Worm (Caenorhabditis elegans): ENCODE results near the gene mrps-7.
A peak's percentile ranks its signal among the peaks of the same experiment; 100 is the strongest.

Gene mrps-7

DNA sequence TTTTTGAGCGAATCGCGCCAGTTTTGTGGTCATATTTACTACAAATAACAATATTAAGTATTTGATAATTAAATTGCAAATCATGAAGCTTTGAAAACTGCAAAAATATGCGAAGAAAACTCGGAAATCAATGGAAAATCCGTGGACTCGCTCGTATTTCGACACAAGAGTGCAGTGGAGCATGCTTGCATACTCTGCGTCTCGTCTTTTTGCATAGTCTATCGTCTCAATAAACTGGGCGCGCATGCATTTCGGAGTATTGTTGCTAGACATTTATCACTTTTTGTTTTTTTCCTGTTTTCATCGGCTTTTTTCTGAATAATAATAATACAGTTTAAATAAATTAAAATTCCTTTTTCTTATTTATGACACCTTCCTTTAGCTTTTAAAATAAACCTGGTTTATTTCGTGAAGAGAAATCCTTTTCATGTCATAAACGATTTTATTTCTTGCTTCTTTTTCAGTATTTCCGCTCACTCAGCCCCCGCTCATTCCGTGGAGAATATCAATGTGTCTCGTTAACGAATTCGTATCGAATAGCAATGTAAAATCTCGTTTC, at the start of gene mrps-7, which contains the start of gene Y57G11C.3:
mrps-7 (minus strand) TSS at position 38 of the 559 bp plus-strand sequence.
Y57G11C.3 (plus strand) TSS at position 509 of the 559 bp plus-strand sequence.
- TF ChIP-seq lin-13 (GFP tag; optimal IDR thresholded peaks at IDR 0.05): peak; percentile 95
- peak; percentile 65 for TF ChIP-seq elt-2 (tag; optimal IDR thresholded peaks at IDR 0.05)
- peak; percentile 71 for TF ChIP-seq sox-4 (tag; optimal IDR thresholded peaks at IDR 0.05)
- TF ChIP-seq Y116A8C.19 (tag; optimal IDR thresholded peaks at IDR 0.05; ENCODE audit: borderline replicate concordance): no peak
- no peak for TF ChIP-seq ets-5 (GFP tag; IDR thresholded peaks at IDR 0.05)
- peak; percentile 92 for TF ChIP-seq zip-4 (GFP tag; optimal IDR thresholded peaks at IDR 0.05)
- TF ChIP-seq vab-15 (tag; optimal IDR thresholded peaks at IDR 0.05): peak; percentile 81
- no peak for TF ChIP-seq unc-30 (tag; optimal IDR thresholded peaks at IDR 0.05)
- TF ChIP-seq hpl-2 (GFP tag; optimal IDR thresholded peaks at IDR 0.05): peak; percentile 94
- peak; percentile 88 for TF ChIP-seq grh-1 (GFP tag; IDR thresholded peaks at IDR 0.05)
- TF ChIP-seq C04F5.9 (tag; optimal IDR thresholded peaks at IDR 0.05): peak; percentile 76
- TF ChIP-seq pqm-1 (tag; optimal IDR thresholded peaks at IDR 0.05): peak; percentile 13
- peak; percentile 93 for TF ChIP-seq nhr-77 (tag; optimal IDR thresholded peaks at IDR 0.05)
- TF ChIP-seq nhr-19 (GFP tag; conservative IDR thresholded peaks at IDR 0.05): peak; percentile 94
- TF ChIP-seq lir-3 (tag; optimal IDR thresholded peaks at IDR 0.05; ENCODE audit: poor library complexity): peak; percentile 71
- peak; percentile 33 for TF ChIP-seq nhr-12 (tag; optimal IDR thresholded peaks at IDR 0.05)
- peak in 1 of 2 experiments; percentile 72 for TF ChIP-seq ztf-11 (tag; optimal IDR thresholded peaks at IDR 0.05)
- TF ChIP-seq pag-3 (tag; optimal IDR thresholded peaks at IDR 0.05; ENCODE audit: borderline replicate concordance, insufficient read depth): no peak
- peak in 3 of 6 experiments; percentile 42 to 93 (median 91) for TF ChIP-seq elt-3 (tag; optimal IDR thresholded peaks at IDR 0.05)
- peak; percentile 83 for TF ChIP-seq ceh-88 (GFP tag; IDR thresholded peaks at IDR 0.05)
- no peak for TF ChIP-seq sptf-1 (tag; optimal IDR thresholded peaks at IDR 0.05)
- TF ChIP-seq fos-1 (tag; optimal IDR thresholded peaks at IDR 0.05): peak; percentile 92
- peak; percentile 83 for TF ChIP-seq egl-13 (tag; optimal IDR thresholded peaks at IDR 0.05)
- no peak for TF ChIP-seq unc-62 (GFP tag; optimal IDR thresholded peaks at IDR 0.05)
- TF ChIP-seq snu-23 (GFP tag; optimal IDR thresholded peaks at IDR 0.05): peak; percentile 97
- peak; percentile 82 for TF ChIP-seq mab-9 (GFP tag; IDR thresholded peaks at IDR 0.05)
- TF ChIP-seq unc-86 (tag; optimal IDR thresholded peaks at IDR 0.05): peak; percentile 93
- peak; percentile 89 to 94 for TF ChIP-seq lin-35 (GFP tag; optimal IDR thresholded peaks at IDR 0.05)
- TF ChIP-seq ama-1 (optimal IDR thresholded peaks at IDR 0.05): peak; percentile 84
- peak; percentile 94 for TF ChIP-seq xbp-1 (tag; optimal IDR thresholded peaks at IDR 0.05)
- peak; percentile 95 for TF ChIP-seq tbx-2 (tag; optimal IDR thresholded peaks at IDR 0.05)
- peak in 1 of 2 experiments; percentile 93 for TF ChIP-seq mdl-1 (tag; optimal IDR thresholded peaks at IDR 0.05)
- TF ChIP-seq mep-1 (tag; optimal IDR thresholded peaks at IDR 0.05): peak; percentile 90
- TF ChIP-seq swsn-7 (tag; optimal IDR thresholded peaks at IDR 0.05): peak; percentile 96
- peak; percentile 91 for TF ChIP-seq nhr-237 (tag; optimal IDR thresholded peaks at IDR 0.05)
- TF ChIP-seq aly-2 (tag; optimal IDR thresholded peaks at IDR 0.05): peak; percentile 94
- TF ChIP-seq ceh-63 (GFP tag; optimal IDR thresholded peaks at IDR 0.05): no peak
- peak; percentile 93 for TF ChIP-seq unc-130 (tag; optimal IDR thresholded peaks at IDR 0.05)
- TF ChIP-seq fkh-8 (tag; optimal IDR thresholded peaks at IDR 0.05): peak; percentile 95
- peak; percentile 96 for TF ChIP-seq nhr-85 (tag)
- no peak for TF ChIP-seq tlp-1 (tag; optimal IDR thresholded peaks at IDR 0.05)
- peak; percentile 89 for TF ChIP-seq lin-39 (tag; optimal IDR thresholded peaks at IDR 0.05)
- TF ChIP-seq alr-1 (tag; optimal IDR thresholded peaks at IDR 0.05; ENCODE audit: borderline replicate concordance): no peak
- TF ChIP-seq nhr-11 (tag; optimal IDR thresholded peaks at IDR 0.05): peak; percentile 77
- TF ChIP-seq dpl-1 (GFP tag; optimal IDR thresholded peaks at IDR 0.05): peak; percentile 81 to 86 (median 86)
- TF ChIP-seq efl-3 (GFP tag; optimal IDR thresholded peaks at IDR 0.05): no peak
- TF ChIP-seq lsy-2 (tag; optimal IDR thresholded peaks at IDR 0.05): peak; percentile 95 to 96
- peak; percentile 97 for TF ChIP-seq C16A3.4 (tag; optimal IDR thresholded peaks at IDR 0.05)
- TF ChIP-seq lin-15B (tag; optimal IDR thresholded peaks at IDR 0.05): peak; percentile 97
- no peak for TF ChIP-seq nhr-76 (tag; optimal IDR thresholded peaks at IDR 0.05)
- peak; percentile 54 for TF ChIP-seq C34B4.2 (tag; optimal IDR thresholded peaks at IDR 0.05)
- TF ChIP-seq snpc-4 (tag; optimal IDR thresholded peaks at IDR 0.05): peak; percentile 89

Data from whole organism, L1 larva.